Fruit fly (Drosophila melanogaster) whole organism, embryonic: ENCODE measurements around the gene Invadolysin.

Source experiments
- Abd-B ChIP-seq: fragments of 200-800 bp; sonication (Bioruptor generic); optimal IDR thresholded peaks from 2 replicates; lab custom pipeline; 2018; ENCODE audit warnings: missing biosample characterization, mild to moderate bottlenecking, missing genetic modification characterization, moderate library complexity
- Bteb2 ChIP-seq: fragments of 200-800 bp; sonication (Bioruptor generic); optimal IDR thresholded peaks from 2 replicates; lab custom pipeline; 2016; ENCODE audit warnings: missing biosample characterization, missing genetic modification characterization
- CG10267 ChIP-seq: fragments of 200-800 bp; sonication (Bioruptor generic); optimal IDR thresholded peaks from 2 replicates; lab custom pipeline; 2018; ENCODE audit warnings: missing biosample characterization, mild to moderate bottlenecking, missing genetic modification characterization, moderate library complexity
- CG11247 ChIP-seq: fragments of 200-800 bp; sonication (Bioruptor generic); IDR thresholded peaks from 2 replicates; pipeline ENCODE4 v1.3.6; 2022; ENCODE audit warnings: missing biosample characterization, missing genetic modification characterization
- CG11560 ChIP-seq: fragments of 200-800 bp; sonication (Bioruptor generic); IDR thresholded peaks from 3 replicates; pipeline ENCODE4 v1.3.6; 2022; ENCODE audit warnings: missing biosample characterization, missing genetic modification characterization
- CG11695 ChIP-seq: fragments of 200-800 bp; sonication (Bioruptor generic); IDR thresholded peaks from 3 replicates; pipeline ENCODE4 v1.3.6; 2022; ENCODE audit warnings: missing biosample characterization, missing genetic modification characterization
- CG12299 ChIP-seq: fragments of 200-800 bp; sonication (Bioruptor generic); optimal IDR thresholded peaks from 2 replicates; lab custom pipeline; 2018; ENCODE audit warnings: missing biosample characterization, mild to moderate bottlenecking, missing genetic modification characterization
- CG15601 ChIP-seq: fragments of 200-800 bp; sonication (Bioruptor generic); optimal IDR thresholded peaks from 3 replicates; lab custom pipeline; 2019; ENCODE audit warnings: missing biosample characterization, mild to moderate bottlenecking, missing genetic modification characterization, moderate library complexity
- CG16813 ChIP-seq: fragments of 200-800 bp; sonication (Bioruptor generic); IDR thresholded peaks from 3 replicates; pipeline ENCODE4 v1.3.6; 2022; ENCODE audit warnings: missing biosample characterization, missing genetic modification characterization; ENCODE audit not compliant: partially characterized antibody
- CG18262 ChIP-seq: fragments of 200-800 bp; optimal IDR thresholded peaks from 3 replicates; lab custom pipeline; 2019; ENCODE audit warnings: missing biosample characterization, mild to moderate bottlenecking, missing genetic modification characterization, moderate library complexity
- CG18619 ChIP-seq: fragments of 200-800 bp; sonication (Bioruptor generic); optimal IDR thresholded peaks from 3 replicates; lab custom pipeline; 2017; ENCODE audit warnings: missing biosample characterization, mild to moderate bottlenecking, missing genetic modification characterization
- CG34376 ChIP-seq: fragments of 200-800 bp; sonication (Bioruptor generic); optimal IDR thresholded peaks from 2 replicates; lab custom pipeline; 2018; ENCODE audit warnings: missing biosample characterization, mild to moderate bottlenecking, missing genetic modification characterization
- CG4360 ChIP-seq: fragments of 200-800 bp; sonication (Bioruptor generic); IDR thresholded peaks from 2 replicates; pipeline ENCODE4 v1.3.6; 2022; ENCODE audit warnings: missing biosample characterization, missing genetic modification characterization
- CG4730 ChIP-seq: fragments of 200-800 bp; sonication (Bioruptor generic); IDR thresholded peaks from 2 replicates; pipeline ENCODE4 v1.3.6; 2022; ENCODE audit warnings: missing biosample characterization, missing genetic modification characterization
- CG6683 ChIP-seq: fragments of 200-800 bp; sonication (Bioruptor generic); optimal IDR thresholded peaks from 2 replicates; lab custom pipeline; 2017; ENCODE audit warnings: missing biosample characterization, mild to moderate bottlenecking, missing genetic modification characterization, missing genetic modification reagents
- CG7745 ChIP-seq: fragments of 200-800 bp; sonication (Bioruptor generic); optimal IDR thresholded peaks from 2 replicates; lab custom pipeline; 2018; ENCODE audit warnings: missing biosample characterization, mild to moderate bottlenecking, missing genetic modification characterization, moderate library complexity
- CG8359 ChIP-seq: fragments of 200-800 bp; sonication (Bioruptor generic); optimal IDR thresholded peaks from 2 replicates; lab custom pipeline; 2017; ENCODE audit warnings: missing biosample characterization, mild to moderate bottlenecking, missing genetic modification characterization, borderline replicate concordance
- CG9727 ChIP-seq: fragments of 200-800 bp; sonication (Bioruptor generic); optimal IDR thresholded peaks from 3 replicates; lab custom pipeline; 2017; ENCODE audit warnings: missing biosample characterization, mild to moderate bottlenecking, missing genetic modification characterization
- D19B ChIP-seq: fragments of 200-800 bp; sonication (Bioruptor generic); optimal IDR thresholded peaks from 2 replicates; lab custom pipeline; 2017; ENCODE audit warnings: missing biosample characterization, mild to moderate bottlenecking, missing genetic modification characterization
- HLHmδ ChIP-seq: fragments of 200-800 bp; sonication (Bioruptor generic); optimal IDR thresholded peaks from 2 replicates; lab custom pipeline; 2018; ENCODE audit warnings: missing biosample characterization, mild to moderate bottlenecking, missing genetic modification characterization, moderate library complexity
- Hmx ChIP-seq: fragments of 200-800 bp; sonication (Bioruptor generic); optimal IDR thresholded peaks from 2 replicates; lab custom pipeline; 2016; ENCODE audit warnings: missing biosample characterization, missing genetic modification characterization
- NFAT ChIP-seq: fragments of 200-800 bp; sonication (Bioruptor generic); IDR thresholded peaks from 2 replicates; pipeline ENCODE4 v1.3.6; 2022; ENCODE audit warnings: missing biosample characterization, missing genetic modification characterization
- Nf-YC ChIP-seq: fragments of 200-800 bp; optimal IDR thresholded peaks from 3 replicates; lab custom pipeline; 2019; ENCODE audit warnings: missing biosample characterization, mild to moderate bottlenecking, missing genetic modification characterization, moderate library complexity
- Oaz ChIP-seq: fragments of 200-800 bp; sonication (Bioruptor generic); IDR thresholded peaks from 2 replicates; pipeline ENCODE4 v1.3.6; 2022; ENCODE audit warnings: missing biosample characterization, missing genetic modification characterization
- Sry-β ChIP-seq: fragments of 200-800 bp; sonication (Bioruptor generic); optimal IDR thresholded peaks from 2 replicates; lab custom pipeline; 2018; ENCODE audit warnings: missing biosample characterization, mild to moderate bottlenecking, missing genetic modification characterization, moderate library complexity
- bigmax ChIP-seq: fragments of 200-800 bp; sonication (Bioruptor generic); optimal IDR thresholded peaks from 2 replicates; lab custom pipeline; 2018; ENCODE audit warnings: missing biosample characterization, mild to moderate bottlenecking, missing genetic modification characterization
- chm ChIP-seq: fragments of 200-800 bp; sonication (Bioruptor generic); IDR thresholded peaks from 2 replicates; pipeline ENCODE4 v1.3.6; 2022; ENCODE audit warnings: missing biosample characterization, missing genetic modification characterization
- ci ChIP-seq: fragments of 200-800 bp; sonication (Bioruptor generic); IDR thresholded peaks from 3 replicates; pipeline ENCODE4 v1.3.6; 2022; ENCODE audit warnings: missing biosample characterization, missing genetic modification characterization
- da ChIP-seq: fragments of 200-800 bp; sonication (Bioruptor generic); optimal IDR thresholded peaks from 2 replicates; lab custom pipeline; 2016; ENCODE audit warnings: missing biosample characterization, missing genetic modification characterization
- dm ChIP-seq: fragments of 200-800 bp; sonication (Bioruptor generic); optimal IDR thresholded peaks from 3 replicates; lab custom pipeline; 2016; ENCODE audit warnings: missing biosample characterization, missing genetic modification characterization
- dmrt99B ChIP-seq: fragments of 200-800 bp; sonication (Bioruptor generic); optimal IDR thresholded peaks from 2 replicates; lab custom pipeline; 2018; ENCODE audit warnings: missing biosample characterization, mild to moderate bottlenecking, missing genetic modification characterization, moderate library complexity
- fd64A ChIP-seq: fragments of 200-800 bp; sonication (Bioruptor generic); optimal IDR thresholded peaks from 3 replicates; lab custom pipeline; 2018; ENCODE audit warnings: missing biosample characterization, mild to moderate bottlenecking, missing genetic modification characterization
- grau ChIP-seq: fragments of 200-800 bp; optimal IDR thresholded peaks from 3 replicates; lab custom pipeline; 2019; ENCODE audit warnings: missing biosample characterization, mild to moderate bottlenecking, missing genetic modification characterization, moderate library complexity
- gt ChIP-seq: fragments of 200-800 bp; sonication (Bioruptor generic); IDR thresholded peaks from 2 replicates; pipeline ENCODE4 v1.3.6; 2022; ENCODE audit warnings: missing biosample characterization, missing genetic modification characterization
- hth ChIP-seq: fragments of >200 bp; optimal IDR thresholded peaks from 2 replicates; lab custom pipeline; 2017; ENCODE audit warnings: inconsistent platforms
- insv ChIP-seq, 2 experiments: fragments of 200-800 bp; sonication (Bioruptor generic); optimal IDR thresholded peaks; 3 replicates each; lab custom pipeline; 2016 to 2018; ENCODE audit warnings: missing biosample characterization in 2 of 2, missing genetic modification characterization in 2 of 2
- jumu ChIP-seq: fragments of 200-800 bp; sonication (Bioruptor generic); optimal IDR thresholded peaks from 3 replicates; lab custom pipeline; 2016; ENCODE audit warnings: missing biosample characterization, missing genetic modification characterization
- ken ChIP-seq: fragments of 200-800 bp; sonication (Bioruptor generic); IDR thresholded peaks from 3 replicates; pipeline ENCODE4 v1.3.6; 2022; ENCODE audit warnings: missing biosample characterization, missing genetic modification characterization
- lilli ChIP-seq: fragments of 200-800 bp; sonication (Bioruptor generic); optimal IDR thresholded peaks from 3 replicates; lab custom pipeline; 2016; ENCODE audit warnings: missing biosample characterization, missing genetic modification characterization
- mam ChIP-seq: fragments of 200-800 bp; sonication (Bioruptor generic); optimal IDR thresholded peaks from 3 replicates; lab custom pipeline; 2016; ENCODE audit warnings: missing biosample characterization, missing genetic modification characterization
- nau ChIP-seq: fragments of 200-800 bp; sonication (Bioruptor generic); optimal IDR thresholded peaks from 3 replicates; lab custom pipeline; 2017; ENCODE audit warnings: missing biosample characterization, mild to moderate bottlenecking, missing genetic modification characterization, missing genetic modification reagents
- odd ChIP-seq: fragments of 200-800 bp; sonication (Bioruptor generic); optimal IDR thresholded peaks from 2 replicates; lab custom pipeline; 2017; ENCODE audit warnings: missing biosample characterization, mild to moderate bottlenecking, missing genetic modification characterization
- slou ChIP-seq: fragments of 200-800 bp; sonication (Bioruptor generic); optimal IDR thresholded peaks from 3 replicates; lab custom pipeline; 2016; ENCODE audit warnings: missing biosample characterization, missing genetic modification characterization
- sob ChIP-seq: fragments of 200-800 bp; sonication (Bioruptor generic); IDR thresholded peaks from 2 replicates; pipeline ENCODE4 v1.3.6; 2022; ENCODE audit warnings: missing biosample characterization, missing genetic modification characterization
- sqz ChIP-seq: fragments of 200-800 bp; sonication (Bioruptor generic); optimal IDR thresholded peaks from 3 replicates; lab custom pipeline; 2018; ENCODE audit warnings: missing biosample characterization, mild to moderate bottlenecking, missing genetic modification characterization
- stc ChIP-seq: fragments of 200-800 bp; sonication (Bioruptor generic); IDR thresholded peaks from 2 replicates; pipeline ENCODE4 v1.3.6; 2022; ENCODE audit warnings: missing biosample characterization, missing genetic modification characterization
- tio ChIP-seq: fragments of 200-800 bp; sonication (Bioruptor generic); optimal IDR thresholded peaks from 2 replicates; lab custom pipeline; 2017; ENCODE audit warnings: missing biosample characterization, missing genetic modification characterization, inconsistent platforms
- unc-4 ChIP-seq: fragments of 200-800 bp; sonication (Bioruptor generic); IDR thresholded peaks from 2 replicates; pipeline ENCODE4 v1.3.6; 2022; ENCODE audit warnings: missing biosample characterization, missing genetic modification characterization; ENCODE audit not compliant: partially characterized antibody
- usp ChIP-seq: fragments of >200 bp; optimal IDR thresholded peaks from 2 replicates; lab custom pipeline; 2017; ENCODE audit warnings: missing biosample characterization, missing genetic modification characterization
- vvl ChIP-seq: fragments of 200-800 bp; sonication (Bioruptor generic); IDR thresholded peaks from 2 replicates; pipeline ENCODE4 v1.3.6; 2022; ENCODE audit warnings: missing biosample characterization, missing genetic modification characterization
- zfh2 ChIP-seq: fragments of 200-800 bp; sonication (Bioruptor generic); optimal IDR thresholded peaks from 2 replicates; lab custom pipeline; 2016; ENCODE audit warnings: missing biosample characterization, missing genetic modification characterization

Gene Invadolysin

DNA sequence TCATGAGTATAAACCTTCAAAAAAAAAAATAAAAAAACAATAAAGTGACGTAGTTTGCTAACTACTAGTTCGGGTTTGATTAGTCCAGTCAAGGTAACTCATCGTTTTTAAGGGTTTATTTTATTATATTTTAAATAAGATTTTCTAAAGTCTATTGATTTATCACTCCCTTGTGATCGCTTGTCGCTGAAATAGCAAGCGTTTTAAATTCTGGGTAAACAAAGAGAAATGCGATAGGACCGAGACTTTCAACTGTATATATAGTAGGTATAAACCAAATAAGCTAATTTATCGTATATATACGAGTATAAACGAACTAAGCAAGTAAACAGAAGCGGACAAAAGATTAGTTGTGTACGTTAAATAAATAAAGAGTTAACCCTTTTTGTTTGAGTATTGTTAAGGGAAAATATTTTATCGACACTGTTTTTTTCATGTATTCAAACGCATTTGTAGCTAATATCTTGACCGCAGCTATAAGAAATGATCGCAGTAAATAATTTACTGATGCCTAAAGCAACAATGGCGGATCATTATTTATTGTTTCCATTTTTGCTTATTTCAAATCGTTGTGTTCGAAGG, 24.1 kb downstream of the Invadolysin start (continued):
- no peak for TF ChIP-seq sqz (GFP tag; lab: Kevin White, UChicago)
- peak; percentile 7 for TF ChIP-seq jumu (GFP tag; lab: Kevin White, UChicago)
- no peak for TF ChIP-seq CG16813 (GFP tag; lab: Robert Waterston, UW)
- TF ChIP-seq gt (GFP tag; lab: Robert Waterston, UW), result no peak
- TF ChIP-seq CG11560 (tag; lab: Robert Waterston, UW), result no peak
- TF ChIP-seq Oaz (GFP tag; lab: Robert Waterston, UW), result no peak
- peak; percentile 61 for TF ChIP-seq CG15601 (tag; lab: Kevin White, UChicago)
- no peak for TF ChIP-seq bigmax (GFP tag; lab: Kevin White, UChicago)
- TF ChIP-seq CG9727 (GFP tag; lab: Kevin White, UChicago), result no peak
- no peak for TF ChIP-seq Abd-B (GFP tag; lab: Kevin White, UChicago)
- no peak for TF ChIP-seq zfh2 (GFP tag; lab: Kevin White, UChicago)
- no peak for TF ChIP-seq Hmx (GFP tag; lab: Kevin White, UChicago)
- no peak for TF ChIP-seq insv (GFP tag; optimal IDR thresholded peaks at IDR 0.05; lab: Kevin White, UChicago)
- peak; percentile 16 for TF ChIP-seq fd64A (GFP tag; lab: Kevin White, UChicago)
- TF ChIP-seq usp, result no peak
- peak; percentile 46; the same call in 1 of the 2 replicates for TF ChIP-seq vvl (GFP tag; lab: Robert Waterston, UW)
- TF ChIP-seq stc (GFP tag; lab: Robert Waterston, UW), result no peak
- TF ChIP-seq hth (lab: Kevin White, UChicago), result no peak
- no peak for TF ChIP-seq CG8359 (GFP tag; lab: Kevin White, UChicago)
- peak; percentile 44 for TF ChIP-seq tio (GFP tag; lab: Kevin White, UChicago)
- no peak for TF ChIP-seq nau (GFP tag; lab: Kevin White, UChicago)
- TF ChIP-seq CG18619, result peak; percentile 35
- TF ChIP-seq CG4360 (GFP tag; lab: Robert Waterston, UW), result no peak
- TF ChIP-seq dm (GFP tag; lab: Kevin White, UChicago), result no peak
- TF ChIP-seq CG6683 (GFP tag; lab: Kevin White, UChicago), result no peak
- peak; percentile 1 for TF ChIP-seq CG18262 (tag; lab: Kevin White, UChicago)
- peak; percentile 32 for TF ChIP-seq mam
- TF ChIP-seq CG34376, result no peak
- no peak for TF ChIP-seq NFAT (GFP tag; lab: Robert Waterston, UW)
- TF ChIP-seq da (GFP tag; lab: Kevin White, UChicago), result no peak
- peak; percentile 32 for TF ChIP-seq CG12299 (tag; lab: Kevin White, UChicago)
- 0 out of 3 replicates have a peak, but pooled peaks have one; percentile 19 for TF ChIP-seq ken (GFP tag; lab: Robert Waterston, UW)
- 0 out of 2 replicates have a peak, but pooled peaks have one; percentile 35 for TF ChIP-seq sob
- no peak for TF ChIP-seq CG11247
- TF ChIP-seq grau (tag; lab: Kevin White, UChicago), result peak; percentile 44
- TF ChIP-seq CG11695 (GFP tag; lab: Robert Waterston, UW), result peak; percentile 52; the same call in 1 of the 3 replicates
- no peak for TF ChIP-seq CG10267 (tag; lab: Kevin White, UChicago)
- TF ChIP-seq CG4730 (GFP tag; lab: Robert Waterston, UW), result no peak
- TF ChIP-seq Bteb2 (GFP tag; lab: Kevin White, UChicago), result peak; percentile 29
- TF ChIP-seq lilli (GFP tag; lab: Kevin White, UChicago), result peak; percentile 48
- no peak for TF ChIP-seq dmrt99B (tag; lab: Kevin White, UChicago)
- TF ChIP-seq Sry-β (GFP tag; lab: Kevin White, UChicago), result no peak
- TF ChIP-seq chm (GFP tag; lab: Robert Waterston, UW), result no peak
- TF ChIP-seq slou (GFP tag; lab: Kevin White, UChicago), result no peak
- TF ChIP-seq CG7745 (tag; lab: Kevin White, UChicago), result no peak
- no peak for TF ChIP-seq D19B
- TF ChIP-seq Nf-YC (tag; lab: Kevin White, UChicago), result no peak
- TF ChIP-seq ci (GFP tag; lab: Robert Waterston, UW), result peak; percentile 62; the same call in 2 of the 3 replicates
- TF ChIP-seq HLHmδ (GFP tag; lab: Kevin White, UChicago), result no peak
- TF ChIP-seq odd (GFP tag; lab: Kevin White, UChicago), result peak; percentile 19
- no peak for TF ChIP-seq unc-4 (GFP tag; lab: Robert Waterston, UW)
